Fruit fly (Drosophila melanogaster): ENCODE data around the gene CG34328.

CG34328 gene

DNA sequence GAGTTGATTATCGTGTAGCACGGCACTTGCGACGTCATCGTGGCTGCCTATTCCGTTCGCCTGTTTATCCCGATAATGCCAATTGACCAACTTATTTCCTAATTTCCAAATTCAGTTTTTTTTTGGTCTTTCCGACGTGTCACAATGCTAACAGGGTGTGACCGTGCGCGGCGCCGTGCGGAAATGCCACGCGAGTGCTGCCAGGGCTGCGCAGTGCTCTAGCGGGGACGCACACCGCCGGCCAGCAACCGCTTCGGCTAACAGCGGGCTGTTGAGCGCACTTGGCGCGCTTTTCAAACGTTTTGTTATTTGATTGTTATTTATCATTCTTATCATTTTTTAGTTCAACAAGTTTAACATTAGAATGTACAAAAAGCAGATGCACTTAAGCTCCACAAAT lies 14.8 kb downstream of the CG34328 start, which contains the start of gene betaCOP (continued):
- TF ChIP-seq sug (tag; optimal IDR thresholded peaks at IDR 0.05) (no peak), Elba2 (GFP tag; optimal IDR thresholded peaks at IDR 0.05) (peak; percentile 88), mam (GFP tag; optimal IDR thresholded peaks at IDR 0.05) (no peak), CG9797 (GFP tag; optimal IDR thresholded peaks at IDR 0.05) (peak; percentile 81), HLH3B (GFP tag; IDR thresholded peaks at IDR 0.05) (no peak), Opbp (GFP tag; IDR thresholded peaks at IDR 0.05; ENCODE audit: partially characterized antibody) (peak; percentile 47; the same call in 2 of the 3 replicates), amos (GFP tag; IDR thresholded peaks at IDR 0.05; ENCODE audit: partially characterized antibody) (peak; percentile 44; the same call in 1 of the 2 replicates), E2f2 (GFP tag; IDR thresholded peaks at IDR 0.05) (peak; percentile 99), HmgZ (tag; optimal IDR thresholded peaks at IDR 0.05) (peak; percentile 36), Fer3 (tag; optimal IDR thresholded peaks at IDR 0.05) (no peak), stwl (tag; optimal IDR thresholded peaks at IDR 0.05) (peak; percentile 11), BtbVII (GFP tag; optimal IDR thresholded peaks at IDR 0.05) (no peak), YL-1 (GFP tag; optimal IDR thresholded peaks at IDR 0.05) (peak; percentile 72), kah (GFP tag; optimal IDR thresholded peaks at IDR 0.05) (no peak), CG14710 (tag; optimal IDR thresholded peaks at IDR 0.05) (peak; percentile 56), CG5180 (GFP tag; optimal IDR thresholded peaks at IDR 0.05) (no peak), CG9932 (GFP tag; IDR thresholded peaks at IDR 0.05) (peak; percentile 26; the same call in 1 of the 2 replicates), CG2202 (tag; optimal IDR thresholded peaks at IDR 0.05) (no peak), CG18619 (GFP tag; optimal IDR thresholded peaks at IDR 0.05) (no peak), Dp (GFP tag; optimal IDR thresholded peaks at IDR 0.05) (peak; percentile 96), Xbp1 (GFP tag; optimal IDR thresholded peaks at IDR 0.05) (peak; percentile 45), zen (tag; optimal IDR thresholded peaks at IDR 0.05) (peak; percentile 9), slbo (GFP tag; IDR thresholded peaks at IDR 0.05) (peak; percentile 46), CG14014 (GFP tag; IDR thresholded peaks at IDR 0.05) (no peak), HLHmδ (GFP tag; optimal IDR thresholded peaks at IDR 0.05) (peak; percentile 47), Pdp1 (GFP tag; optimal IDR thresholded peaks at IDR 0.05) (peak in 1 of 2 experiments; percentile 39), nmo (GFP tag; optimal IDR thresholded peaks at IDR 0.05) (peak; percentile 37), sob (GFP tag; IDR thresholded peaks at IDR 0.05) (0 out of 2 replicates have a peak, but pooled peaks have one; percentile 6), CG3847 (GFP tag; IDR thresholded peaks at IDR 0.05) (peak; percentile 45), pzg (GFP tag; optimal IDR thresholded peaks at IDR 0.05) (peak; percentile 97), CG17829 (tag; optimal IDR thresholded peaks at IDR 0.05) (peak; percentile 29), CG4328 (GFP tag; optimal IDR thresholded peaks at IDR 0.05) (no peak), Myb (GFP tag; optimal IDR thresholded peaks at IDR 0.05) (peak; percentile 42), CG4282 (GFP tag; optimal IDR thresholded peaks at IDR 0.05) (no peak), Ptx1 (GFP tag; IDR thresholded peaks at IDR 0.05) (no peak), pita (GFP tag; optimal IDR thresholded peaks at IDR 0.05) (peak; percentile 60), MESR4 (GFP tag; optimal IDR thresholded peaks at IDR 0.05) (peak; percentile 81), dm (GFP tag; optimal IDR thresholded peaks at IDR 0.05) (peak; percentile 19), sens (GFP tag) (peak; percentile 8), CG13624 (GFP tag; optimal IDR thresholded peaks at IDR 0.05) (peak; percentile 5), CG34422 (GFP tag; IDR thresholded peaks at IDR 0.05) (0 out of 3 replicates have a peak, but pooled peaks have one; percentile 45), MBD-R2 (GFP tag; IDR thresholded peaks at IDR 0.05) (peak; percentile 68), CG4617 (GFP tag; optimal IDR thresholded peaks at IDR 0.05; ENCODE audit: borderline replicate concordance) (peak; percentile 49), gfzf (GFP tag; optimal IDR thresholded peaks at IDR 0.05) (peak; percentile 96), psq (GFP tag; optimal IDR thresholded peaks at IDR 0.05) (no peak), CG12299 (tag; optimal IDR thresholded peaks at IDR 0.05) (no peak), CG7928 (GFP tag; optimal IDR thresholded peaks at IDR 0.05) (peak; percentile 92), trem (tag; optimal IDR thresholded peaks at IDR 0.05) (peak; percentile 50), CG11456 (GFP tag; IDR thresholded peaks at IDR 0.05) (peak; percentile 54; the same call in 1 of the 3 replicates), unc-4 (GFP tag; IDR thresholded peaks at IDR 0.05; ENCODE audit: partially characterized antibody) (0 out of 2 replicates have a peak, but pooled peaks have one; percentile 16)

Data from whole organism, embryonic.